Worm (Caenorhabditis elegans) whole organism, young adult: ENCODE results near the gene lurp-2.

Experiments
- C06A6.2 ChIP-seq: fragments of 200-800 bp; sonication (Bioruptor generic); conservative IDR thresholded peaks from 2 replicates; pipeline ENCODE4 v1.3.6; 2022; ENCODE audit warnings: missing genetic modification characterization, missing compliant biosample characterization
- ama-1 ChIP-seq, 3 experiments: fragments of 150-350 bp in 1 of 3; sonication (generic microtip) in 2 of 3; optimal IDR thresholded peaks; 2 replicates each; lab custom pipeline; 2014 to 2018; ENCODE audit warnings: missing biosample characterization in 2 of 3, missing genetic modification characterization in 2 of 3, missing genetic modification reagents in 2 of 3
- aptf-3 ChIP-seq: fragments of 200-800 bp; sonication (Bioruptor generic); IDR thresholded peaks from 2 replicates; pipeline ENCODE4 v1.3.6; 2022; ENCODE audit warnings: missing genetic modification characterization, missing compliant biosample characterization
- attf-3 ChIP-seq: fragments of 200-800 bp; sonication (Bioruptor generic); conservative IDR thresholded peaks from 2 replicates; pipeline ENCODE4 v1.3.6; 2022; ENCODE audit warnings: missing genetic modification reagents, missing genetic modification characterization, missing compliant biosample characterization
- efl-1 ChIP-seq: fragments of 150-350 bp; optimal IDR thresholded peaks from 2 replicates; lab custom pipeline; 2014; ENCODE audit warnings: missing biosample characterization, missing genetic modification reagents, missing genetic modification characterization
- him-1 ChIP-seq: sonication (generic microtip); optimal IDR thresholded peaks from 2 replicates; lab custom pipeline; 2016; ENCODE audit warnings: missing genotype, missing genetic modification reagents, missing genetic modification characterization, missing compliant biosample characterization
- lsl-1 ChIP-seq: fragments of 200-800 bp; sonication (Bioruptor generic); optimal IDR thresholded peaks from 2 replicates; lab custom pipeline; 2018; ENCODE audit warnings: mild to moderate bottlenecking, missing genetic modification characterization, moderate library complexity, missing compliant biosample characterization
- nhr-90 ChIP-seq: sonication (generic microtip); optimal IDR thresholded peaks from 2 replicates; lab custom pipeline; 2016; ENCODE audit warnings: missing genotype, mild to moderate bottlenecking, missing genetic modification characterization, missing compliant biosample characterization
- snpc-3.4 ChIP-seq: sonication (generic microtip); optimal IDR thresholded peaks from 2 replicates; lab custom pipeline; 2017; ENCODE audit warnings: missing genetic modification characterization, mild to moderate bottlenecking, missing compliant biosample characterization, antibody characterized with exemption, moderate library complexity, missing genotype, missing genetic modification reagents
- snpc-4 ChIP-seq, 5 experiments: fragments of 150-350 bp in 1 of 5; sonication (generic microtip) in 4 of 5; optimal IDR thresholded peaks; 2 replicates each; lab custom pipeline; 2014 to 2018; ENCODE audit warnings: missing genetic modification characterization in 5 of 5, missing biosample characterization in 3 of 5, antibody characterized with exemption in 2 of 5, mild to moderate bottlenecking in 2 of 5, missing compliant biosample characterization in 2 of 5, missing genotype in 2 of 5, moderate library complexity in 2 of 5, missing genetic modification reagents in 1 of 5
- unc-130 ChIP-seq: sonication (generic microtip); optimal IDR thresholded peaks from 2 replicates; lab custom pipeline; 2016; ENCODE audit warnings: missing genetic modification reagents, missing genetic modification characterization, missing compliant biosample characterization
- unc-62 ChIP-seq: fragments of 150-350 bp; optimal IDR thresholded peaks from 2 replicates; lab custom pipeline; 2014; ENCODE audit warnings: missing biosample characterization, missing genetic modification reagents, missing genetic modification characterization

- TF ChIP-seq unc-62 (GFP tag; lab: Kevin White, UChicago), result no peak
- no peak for TF ChIP-seq lsl-1 (GFP tag; lab: Kevin White, UChicago)
- no peak for TF ChIP-seq efl-1 (GFP tag; lab: Kevin White, UChicago)
- TF ChIP-seq snpc-4 (GFP tag; optimal IDR thresholded peaks at IDR 0.05; lab: Kevin White, UChicago), result no peak
- TF ChIP-seq snpc-4 (tag; optimal IDR thresholded peaks at IDR 0.05; lab: Kevin White, UChicago), result no peak
- no peak for TF ChIP-seq nhr-90 (tag; lab: Kevin White, UChicago)
- TF ChIP-seq attf-3 (GFP tag; lab: Robert Waterston, UW), result 0 out of 2 replicates have a peak, but pooled peaks have one; percentile 6
- TF ChIP-seq snpc-3.4 (tag; lab: Kevin White, UChicago), result no peak
- no peak for TF ChIP-seq unc-130 (GFP tag; lab: Kevin White, UChicago)
- no peak for TF ChIP-seq him-1
- no peak for TF ChIP-seq ama-1 (optimal IDR thresholded peaks at IDR 0.05; lab: Kevin White, UChicago)
- no peak for TF ChIP-seq ama-1 (GFP tag; optimal IDR thresholded peaks at IDR 0.05; lab: Kevin White, UChicago)
- TF ChIP-seq aptf-3 (GFP tag; lab: Robert Waterston, UW), result no peak
- no peak for TF ChIP-seq C06A6.2 (GFP tag; lab: Robert Waterston, UW)
Observed at ce11 chrV:13408440-13408839, 45.0 kb upstream of the lurp-2 start.
